Worm (Caenorhabditis elegans): ENCODE results near the gene F58B4.7.

Gene F58B4.7

DNA sequence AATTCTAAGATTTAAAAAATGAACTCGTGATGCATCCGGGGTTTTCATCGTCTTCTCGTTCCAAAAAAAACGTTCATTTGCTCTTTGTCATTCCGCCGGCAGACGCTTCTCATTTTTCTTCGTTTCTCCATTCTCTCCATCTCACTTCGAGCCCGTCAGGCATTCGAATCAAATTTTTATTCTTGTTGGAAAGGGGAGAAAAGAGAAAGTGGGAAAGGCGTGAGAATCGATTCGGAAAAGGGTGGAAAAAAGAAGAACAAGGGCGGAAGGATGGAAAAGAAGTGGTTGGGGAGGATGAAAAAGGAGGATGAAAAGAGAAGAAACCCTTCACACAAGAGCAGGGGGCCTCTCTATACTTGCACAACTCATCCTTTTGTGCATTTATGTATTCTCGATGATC is 18.3 kb downstream of the F58B4.7 start (continued):
- TF ChIP-seq hlh-30 (tag; optimal IDR thresholded peaks at IDR 0.05; ENCODE audit: insufficient read depth), result peak; percentile 13
- peak in 1 of 2 experiments; percentile 8 for TF ChIP-seq mdl-1 (tag; optimal IDR thresholded peaks at IDR 0.05)
- TF ChIP-seq fkh-10 (GFP tag; optimal IDR thresholded peaks at IDR 0.05), result peak; percentile 71
- no peak for TF ChIP-seq daf-19 (GFP tag; conservative IDR thresholded peaks at IDR 0.05)
- 0 out of 2 replicates have a peak, but pooled peaks have one; percentile 21 for TF ChIP-seq hmg-1.1 (GFP tag; IDR thresholded peaks at IDR 0.05)
- TF ChIP-seq ctbp-1 (GFP tag; IDR thresholded peaks at IDR 0.05), result 0 out of 2 replicates have a peak, but pooled peaks have one; percentile 43
- TF ChIP-seq ZK337.2 (GFP tag; IDR thresholded peaks at IDR 0.05), result no peak
- TF ChIP-seq nhr-76 (tag; optimal IDR thresholded peaks at IDR 0.05), result no peak
- TF ChIP-seq unc-62 (GFP tag; optimal IDR thresholded peaks at IDR 0.05 in 1 of 2), result peak in 1 of 2 experiments; percentile 65
- no peak for TF ChIP-seq unc-62 (tag; optimal IDR thresholded peaks at IDR 0.05)
- no peak for TF ChIP-seq ZK546.5 (tag; optimal IDR thresholded peaks at IDR 0.05)
- peak; percentile 32 for TF ChIP-seq mep-1 (tag; optimal IDR thresholded peaks at IDR 0.05)
- 0 out of 2 replicates have a peak, but pooled peaks have one; percentile 10 for TF ChIP-seq dmd-6 (GFP tag; IDR thresholded peaks at IDR 0.05)

DNA sequence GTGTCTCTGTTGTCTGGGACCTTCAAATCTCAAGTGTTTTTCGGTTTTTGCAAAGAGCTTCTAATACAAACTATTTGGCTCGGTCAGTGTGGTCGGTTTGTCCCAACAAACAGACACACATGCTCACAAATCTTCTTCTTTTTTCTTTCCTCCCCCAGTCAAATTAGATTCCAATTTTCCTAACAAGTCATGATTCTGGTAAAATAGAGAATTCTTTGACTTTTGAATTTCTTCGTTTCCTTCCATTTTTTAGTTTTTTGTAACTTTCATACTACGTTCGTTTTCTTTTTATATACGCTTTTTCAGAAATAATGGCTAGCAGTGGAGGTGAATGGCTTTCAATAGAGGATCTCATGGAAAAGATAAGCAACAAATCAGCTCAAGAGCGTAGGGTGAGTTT is 19.4 kb downstream of the F58B4.7 start, which contains the start of gene F32D8.15:
Gene F32D8.15 (plus strand): TSS at position 301 of the 400 bp plus-strand sequence.
- TF ChIP-seq F37D6.2 (tag; optimal IDR thresholded peaks at IDR 0.05), result no peak
- no peak for TF ChIP-seq hmg-1.1 (GFP tag; IDR thresholded peaks at IDR 0.05)
- TF ChIP-seq ZK546.5 (tag; optimal IDR thresholded peaks at IDR 0.05), result no peak
- no peak for TF ChIP-seq hif-1 (tag; optimal IDR thresholded peaks at IDR 0.05)
- no peak for TF ChIP-seq R02D3.7 (tag; optimal IDR thresholded peaks at IDR 0.05)
- no peak for TF ChIP-seq unc-130 (GFP tag; optimal IDR thresholded peaks at IDR 0.05)
- TF ChIP-seq ctbp-1 (GFP tag; IDR thresholded peaks at IDR 0.05), result no peak
- TF ChIP-seq Y5F2A.4 (GFP tag; optimal IDR thresholded peaks at IDR 0.05), result no peak
- no peak for TF ChIP-seq fkh-10 (GFP tag; optimal IDR thresholded peaks at IDR 0.05)
- TF ChIP-seq nhr-102 (tag; optimal IDR thresholded peaks at IDR 0.05), result no peak
- no peak for TF ChIP-seq nhr-41 (GFP tag; IDR thresholded peaks at IDR 0.05)
- no peak for TF ChIP-seq ceh-44 (GFP tag; IDR thresholded peaks at IDR 0.05)
- no peak for TF ChIP-seq zip-2 (tag; optimal IDR thresholded peaks at IDR 0.05)
- TF ChIP-seq mdl-1 (tag; optimal IDR thresholded peaks at IDR 0.05), result no peak
- TF ChIP-seq lir-3 (tag; optimal IDR thresholded peaks at IDR 0.05), result no peak
- no peak for TF ChIP-seq nhr-28 (tag; optimal IDR thresholded peaks at IDR 0.05)
- TF ChIP-seq madf-9 (GFP tag; conservative IDR thresholded peaks at IDR 0.05), result no peak

DNA sequence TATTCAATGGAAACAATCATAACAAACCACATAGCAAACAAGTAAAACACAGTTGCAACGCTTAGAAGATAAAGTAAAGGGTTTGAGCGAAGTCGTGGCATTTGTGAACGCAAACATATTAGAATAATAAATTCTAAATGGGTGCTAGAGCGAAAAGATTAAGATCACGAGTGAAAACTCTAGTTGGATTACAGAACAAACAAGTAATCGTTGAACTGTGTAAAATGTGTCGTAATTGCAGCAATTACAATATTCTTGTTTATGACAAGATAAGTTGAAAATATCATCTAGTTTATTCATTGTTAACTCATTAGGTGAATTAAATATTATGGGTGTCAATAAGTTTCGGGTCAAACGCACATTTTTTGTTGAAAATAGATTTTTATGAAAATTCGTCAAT is 20.4 kb downstream of the F58B4.7 start, which contains the start of gene F32D8.8:
Gene F32D8.8 (minus strand): TSS at position 101 of the 400 bp plus-strand sequence.
- TF ChIP-seq D1046.2 (GFP tag; IDR thresholded peaks at IDR 0.05), result no peak
- no peak for TF ChIP-seq ZK337.2 (GFP tag; IDR thresholded peaks at IDR 0.05)
- no peak for TF ChIP-seq aha-1 (tag)
- no peak for TF ChIP-seq ztf-7 (tag; optimal IDR thresholded peaks at IDR 0.05)
- TF ChIP-seq madf-9 (GFP tag; conservative IDR thresholded peaks at IDR 0.05), result no peak
- no peak for TF ChIP-seq ceh-32 (tag; optimal IDR thresholded peaks at IDR 0.05; ENCODE audit: poor library complexity)
- TF ChIP-seq ZK546.5 (tag; optimal IDR thresholded peaks at IDR 0.05), result no peak
- TF ChIP-seq lin-13 (GFP tag; optimal IDR thresholded peaks at IDR 0.05), result no peak
- no peak for TF ChIP-seq set-16 (GFP tag; IDR thresholded peaks at IDR 0.05)
- no peak for TF ChIP-seq spr-1 (tag; optimal IDR thresholded peaks at IDR 0.05)

DNA sequence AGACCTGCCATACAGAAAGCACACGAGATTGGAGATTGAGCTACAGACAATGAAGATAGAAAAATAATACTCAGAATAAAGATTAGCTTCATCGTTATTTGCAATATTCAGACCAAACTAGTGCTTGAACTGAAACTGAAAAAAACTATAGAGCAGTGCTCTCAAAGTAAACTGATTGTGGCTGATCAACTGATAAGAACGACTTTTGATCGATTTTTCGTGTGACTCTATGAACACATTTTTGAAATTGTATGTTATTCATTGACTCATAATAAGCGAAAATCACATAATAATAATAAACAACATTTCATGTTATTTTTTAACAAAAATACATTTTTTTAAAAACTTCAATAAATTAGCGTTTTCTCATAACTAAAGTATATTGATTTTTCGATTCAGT is 22.0 kb downstream of the F58B4.7 start, which contains the start of gene spp-16:
Gene spp-16 (minus strand): TSS at position 179 of the 400 bp plus-strand sequence.
- TF ChIP-seq cey-2 (tag; optimal IDR thresholded peaks at IDR 0.05; ENCODE audit: borderline replicate concordance, insufficient read depth) (no peak), dve-1 (tag; optimal IDR thresholded peaks at IDR 0.05; ENCODE audit: insufficient read depth) (peak; percentile 16), pqm-1 (tag; optimal IDR thresholded peaks at IDR 0.05) (peak; percentile 53), nhr-28 (tag; optimal IDR thresholded peaks at IDR 0.05) (peak; percentile 44)
